Worm (Caenorhabditis elegans) whole organism, L1 larva: ENCODE results near the gene kgb-2.

Experiments used
- ceh-82 ChIP-seq, 3 experiments: fragments of 150-350 bp in 1 of 3; sonication (generic microtip) in 2 of 3; optimal IDR thresholded peaks; 2 replicates each; lab custom pipeline; 2014 to 2017; ENCODE audit warnings: missing biosample characterization in 3 of 3, missing genetic modification characterization in 3 of 3
- elt-3 ChIP-seq, 6 experiments: fragments of 150-350 bp in 1 of 6; sonication (generic microtip); optimal IDR thresholded peaks; 2 replicates each; lab custom pipeline; 2017 to 2018; ENCODE audit warnings: missing biosample characterization in 6 of 6, missing genetic modification characterization in 6 of 6, inconsistent platforms in 1 of 6
- fos-1 ChIP-seq: fragments of 150-350 bp; optimal IDR thresholded peaks from 2 replicates; lab custom pipeline; 2014; ENCODE audit warnings: missing biosample characterization, missing genetic modification characterization
- nhr-28 ChIP-seq: fragments of 150-350 bp; optimal IDR thresholded peaks from 2 replicates; lab custom pipeline; 2014; ENCODE audit warnings: missing biosample characterization, missing genetic modification characterization
- snu-23 ChIP-seq: sonication (generic microtip); optimal IDR thresholded peaks from 2 replicates; lab custom pipeline; 2016; ENCODE audit warnings: missing genetic modification characterization, missing compliant biosample characterization
- tlp-1 ChIP-seq: fragments of 150-350 bp; optimal IDR thresholded peaks from 2 replicates; lab custom pipeline; 2014; ENCODE audit warnings: missing biosample characterization, missing genetic modification characterization

DNA sequence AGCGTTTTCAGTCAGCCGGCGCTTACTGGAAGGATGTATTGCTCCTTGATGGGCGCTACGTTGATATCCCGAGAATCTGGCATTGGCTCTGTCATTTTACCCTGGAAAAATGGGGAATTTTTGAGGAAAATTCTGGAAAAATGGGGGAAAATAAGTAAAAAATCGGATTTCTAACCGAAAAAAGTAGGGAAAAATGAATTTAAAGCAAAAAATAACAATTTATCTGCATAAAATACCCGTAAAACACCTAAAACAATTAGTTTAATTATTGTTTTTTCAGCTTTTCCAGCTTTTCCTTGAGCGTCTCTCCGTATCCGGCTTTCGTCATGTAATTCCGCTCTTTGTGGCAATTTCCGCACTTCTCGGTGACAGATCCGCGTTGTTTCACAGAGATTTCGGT is 8.1 kb upstream of the kgb-2 start, which contains the start of gene Y37E11B.5:
- TF ChIP-seq ceh-82 (tag; optimal IDR thresholded peaks at IDR 0.05; lab: Kevin White, UChicago) (no peak), snu-23 (GFP tag; lab: Kevin White, UChicago) (no peak), elt-3 (tag; optimal IDR thresholded peaks at IDR 0.05; lab: Kevin White, UChicago) (no peak), fos-1 (tag; lab: Kevin White, UChicago) (no peak), tlp-1 (tag; lab: Kevin White, UChicago) (no peak), nhr-28 (no peak)
